Worm (Caenorhabditis elegans) whole organism, L4 larva: ENCODE data around the gene F41H10.3.

Source experiments
- ceh-28 ChIP-seq: fragments of 150-350 bp; optimal IDR thresholded peaks from 2 replicates; lab custom pipeline; 2014; ENCODE audit warnings: missing biosample characterization, missing genetic modification reagents, missing genetic modification characterization
- ces-1 ChIP-seq: fragments of 150-350 bp; sonication (generic microtip); optimal IDR thresholded peaks from 4 replicates; lab custom pipeline; 2014; ENCODE audit warnings: missing biosample characterization, missing genetic modification reagents, missing genetic modification characterization
- fkh-10 ChIP-seq: fragments of 150-350 bp; optimal IDR thresholded peaks from 2 replicates; lab custom pipeline; 2014; ENCODE audit warnings: missing biosample characterization, missing genetic modification reagents, missing genetic modification characterization
- hlh-30 ChIP-seq: sonication (generic microtip); optimal IDR thresholded peaks from 2 replicates; lab custom pipeline; 2017; ENCODE audit warnings: antibody characterized with exemption, mild to moderate bottlenecking, missing genetic modification characterization, missing compliant biosample characterization; ENCODE audit not compliant: insufficient read depth
- lin-15B ChIP-seq: fragments of 150-350 bp; sonication (generic microtip); optimal IDR thresholded peaks from 3 replicates; lab custom pipeline; 2014; ENCODE audit warnings: missing biosample characterization, missing genetic modification characterization
- nhr-11 ChIP-seq: fragments of 150-350 bp; optimal IDR thresholded peaks from 2 replicates; lab custom pipeline; 2014; ENCODE audit warnings: missing biosample characterization, missing genetic modification characterization
- set-16 ChIP-seq: fragments of 200-800 bp; sonication (Bioruptor generic); IDR thresholded peaks from 2 replicates; pipeline ENCODE4 v1.3.6; 2022; ENCODE audit warnings: missing genetic modification reagents, missing genetic modification characterization, missing compliant biosample characterization
- zfp-3 ChIP-seq: fragments of 200-800 bp; sonication (Bioruptor generic); conservative IDR thresholded peaks from 2 replicates; pipeline ENCODE4 v1.3.6; 2022; ENCODE audit warnings: missing genetic modification reagents, missing genetic modification characterization, missing compliant biosample characterization
- ztf-11 ChIP-seq: fragments of 150-350 bp; optimal IDR thresholded peaks from 2 replicates; lab custom pipeline; 2014; ENCODE audit warnings: missing biosample characterization, missing genetic modification characterization

ce11 chrIV:5374946-5375345, 5.3 kb downstream of the F41H10.3 start:
- no peak for TF ChIP-seq hlh-30 (tag; lab: Kevin White, UChicago)
- TF ChIP-seq lin-15B (tag; lab: Kevin White, UChicago), result no peak
- TF ChIP-seq ceh-28 (tag; lab: Kevin White, UChicago), result no peak
- TF ChIP-seq fkh-10 (GFP tag; lab: Kevin White, UChicago), result no peak
- TF ChIP-seq nhr-11 (tag; lab: Kevin White, UChicago), result no peak
- TF ChIP-seq set-16 (GFP tag; lab: Robert Waterston, UW), result no peak
- TF ChIP-seq ces-1 (GFP tag; lab: Kevin White, UChicago), result no peak
- TF ChIP-seq ztf-11, result no peak
- TF ChIP-seq zfp-3 (GFP tag; lab: Robert Waterston, UW), result no peak
